Fruit fly (Drosophila melanogaster) whole organism, embryonic: ENCODE measurements around the gene PAN3.

Experiments used
- ATbp ChIP-seq: fragments of 200-800 bp; sonication (Bioruptor generic); optimal IDR thresholded peaks from 2 replicates; lab custom pipeline; 2017; ENCODE audit warnings: missing biosample characterization, mild to moderate bottlenecking, missing genetic modification characterization, missing genetic modification reagents
- Atf3 ChIP-seq: fragments of 200-800 bp; sonication (Bioruptor generic); optimal IDR thresholded peaks from 3 replicates; lab custom pipeline; 2016; ENCODE audit warnings: missing biosample characterization, missing genetic modification characterization
- Blimp-1 ChIP-seq: fragments of 200-800 bp; sonication (Bioruptor generic); optimal IDR thresholded peaks from 3 replicates; lab custom pipeline; 2018; ENCODE audit warnings: missing biosample characterization, missing genetic modification characterization, mild to moderate bottlenecking, moderate library complexity, missing genetic modification reagents
- CG10267 ChIP-seq: fragments of 200-800 bp; sonication (Bioruptor generic); optimal IDR thresholded peaks from 2 replicates; lab custom pipeline; 2018; ENCODE audit warnings: missing biosample characterization, mild to moderate bottlenecking, missing genetic modification characterization, moderate library complexity
- CG10274 ChIP-seq: fragments of 200-800 bp; sonication (Bioruptor generic); optimal IDR thresholded peaks from 3 replicates; lab custom pipeline; 2017; ENCODE audit warnings: missing biosample characterization, mild to moderate bottlenecking, missing genetic modification characterization
- CG11247 ChIP-seq: fragments of 200-800 bp; sonication (Bioruptor generic); IDR thresholded peaks from 2 replicates; pipeline ENCODE4 v1.3.6; 2022; ENCODE audit warnings: missing biosample characterization, missing genetic modification characterization
- CG11560 ChIP-seq: fragments of 200-800 bp; sonication (Bioruptor generic); IDR thresholded peaks from 3 replicates; pipeline ENCODE4 v1.3.6; 2022; ENCODE audit warnings: missing biosample characterization, missing genetic modification characterization
- CG12299 ChIP-seq: fragments of 200-800 bp; sonication (Bioruptor generic); optimal IDR thresholded peaks from 2 replicates; lab custom pipeline; 2018; ENCODE audit warnings: missing biosample characterization, mild to moderate bottlenecking, missing genetic modification characterization
- CG1233 ChIP-seq: fragments of 200-800 bp; sonication (Bioruptor generic); optimal IDR thresholded peaks from 4 replicates; lab custom pipeline; 2018; ENCODE audit warnings: missing biosample characterization, mild to moderate bottlenecking, missing genetic modification characterization
- CG17328 ChIP-seq: fragments of 200-800 bp; sonication (Bioruptor generic); IDR thresholded peaks from 2 replicates; pipeline ENCODE4 v1.3.6; 2022; ENCODE audit warnings: missing biosample characterization, missing genetic modification characterization
- CG18476 ChIP-seq: fragments of 200-800 bp; sonication (Bioruptor generic); optimal IDR thresholded peaks from 2 replicates; lab custom pipeline; 2016; ENCODE audit warnings: missing biosample characterization, mild to moderate bottlenecking, missing genetic modification characterization
- CG2199 ChIP-seq: fragments of 200-800 bp; sonication (Bioruptor generic); IDR thresholded peaks from 3 replicates; pipeline ENCODE4 v1.3.6; 2022; ENCODE audit warnings: missing biosample characterization, missing genetic modification characterization
- CG34376 ChIP-seq: fragments of 200-800 bp; sonication (Bioruptor generic); optimal IDR thresholded peaks from 2 replicates; lab custom pipeline; 2018; ENCODE audit warnings: missing biosample characterization, mild to moderate bottlenecking, missing genetic modification characterization
- CG42726 ChIP-seq: fragments of 200-800 bp; sonication (Bioruptor generic); IDR thresholded peaks from 2 replicates; pipeline ENCODE4 v1.3.6; 2022; ENCODE audit warnings: missing biosample characterization, missing genetic modification characterization; ENCODE audit not compliant: partially characterized antibody
- CG4730 ChIP-seq: fragments of 200-800 bp; sonication (Bioruptor generic); IDR thresholded peaks from 2 replicates; pipeline ENCODE4 v1.3.6; 2022; ENCODE audit warnings: missing biosample characterization, missing genetic modification characterization
- CG5180 ChIP-seq: fragments of 200-800 bp; sonication (Bioruptor generic); optimal IDR thresholded peaks from 3 replicates; lab custom pipeline; 2017; ENCODE audit warnings: missing biosample characterization, missing genetic modification characterization, mild to moderate bottlenecking, moderate library complexity, missing genetic modification reagents
- CG6683 ChIP-seq: fragments of 200-800 bp; sonication (Bioruptor generic); optimal IDR thresholded peaks from 2 replicates; lab custom pipeline; 2017; ENCODE audit warnings: missing biosample characterization, mild to moderate bottlenecking, missing genetic modification characterization, missing genetic modification reagents
- CG7839 ChIP-seq: fragments of 200-800 bp; sonication (Bioruptor generic); optimal IDR thresholded peaks from 3 replicates; lab custom pipeline; 2018; ENCODE audit warnings: missing biosample characterization, mild to moderate bottlenecking, missing genetic modification characterization, moderate library complexity
- CG9817 ChIP-seq: fragments of 200-800 bp; sonication (Bioruptor generic); optimal IDR thresholded peaks from 2 replicates; lab custom pipeline; 2018; ENCODE audit warnings: missing biosample characterization, mild to moderate bottlenecking, missing genetic modification characterization, moderate library complexity
- CTCF ChIP-seq: fragments of 200-800 bp; sonication (Bioruptor generic); optimal IDR thresholded peaks from 2 replicates; lab custom pipeline; 2017; ENCODE audit warnings: missing biosample characterization, mild to moderate bottlenecking, missing genetic modification characterization, moderate library complexity
- Dad ChIP-seq: fragments of 200-800 bp; sonication (Bioruptor generic); optimal IDR thresholded peaks from 3 replicates; lab custom pipeline; 2016; ENCODE audit warnings: missing biosample characterization, missing genetic modification characterization
- Dek ChIP-seq: fragments of 200-800 bp; sonication (Bioruptor generic); optimal IDR thresholded peaks from 3 replicates; lab custom pipeline; 2019; ENCODE audit warnings: missing biosample characterization, mild to moderate bottlenecking, missing genetic modification characterization, moderate library complexity
- Hey ChIP-seq: fragments of 200-800 bp; sonication (Bioruptor generic); optimal IDR thresholded peaks from 3 replicates; lab custom pipeline; 2018; ENCODE audit warnings: missing biosample characterization, mild to moderate bottlenecking, missing genetic modification characterization
- Lhr ChIP-seq: fragments of 200-800 bp; sonication (Bioruptor generic); optimal IDR thresholded peaks from 3 replicates; lab custom pipeline; 2017; ENCODE audit warnings: mild to moderate bottlenecking, missing biosample characterization, missing genetic modification reagents, missing genetic modification characterization
- Lpt ChIP-seq: fragments of >200 bp; optimal IDR thresholded peaks from 2 replicates; lab custom pipeline; 2018; ENCODE audit warnings: missing biosample characterization, missing genetic modification characterization
- PHDP ChIP-seq: fragments of 200-800 bp; sonication (Bioruptor generic); optimal IDR thresholded peaks from 3 replicates; lab custom pipeline; 2018; ENCODE audit warnings: missing biosample characterization, mild to moderate bottlenecking, missing genetic modification characterization, moderate library complexity
- Taf1 ChIP-seq: fragments of 200-800 bp; sonication (Bioruptor generic); IDR thresholded peaks from 2 replicates; pipeline ENCODE4 v1.3.6; 2022; ENCODE audit warnings: missing biosample characterization, missing genetic modification characterization
- abd-A ChIP-seq: fragments of 200-800 bp; sonication (Bioruptor generic); optimal IDR thresholded peaks from 3 replicates; lab custom pipeline; 2019; ENCODE audit warnings: missing biosample characterization, mild to moderate bottlenecking, missing genetic modification characterization, moderate library complexity
- amos ChIP-seq: fragments of 200-800 bp; sonication (Bioruptor generic); IDR thresholded peaks from 2 replicates; pipeline ENCODE4 v1.3.6; 2022; ENCODE audit warnings: missing biosample characterization, missing genetic modification characterization; ENCODE audit not compliant: partially characterized antibody
- ap ChIP-seq: fragments of 200-800 bp; sonication (Bioruptor generic); IDR thresholded peaks from 2 replicates; pipeline ENCODE4 v1.3.6; 2022; ENCODE audit warnings: missing biosample characterization, missing genetic modification characterization
- bigmax ChIP-seq: fragments of 200-800 bp; sonication (Bioruptor generic); optimal IDR thresholded peaks from 2 replicates; lab custom pipeline; 2018; ENCODE audit warnings: missing biosample characterization, mild to moderate bottlenecking, missing genetic modification characterization
- chinmo ChIP-seq: fragments of 200-800 bp; sonication (Bioruptor generic); IDR thresholded peaks from 4 replicates; pipeline ENCODE4 v1.3.6; 2022; ENCODE audit warnings: missing biosample characterization, missing genetic modification characterization; ENCODE audit not compliant: partially characterized antibody
- ewg ChIP-seq: fragments of 200-800 bp; sonication (Bioruptor generic); optimal IDR thresholded peaks from 3 replicates; lab custom pipeline; 2017; ENCODE audit warnings: mild to moderate bottlenecking, missing biosample characterization, missing genetic modification reagents, missing genetic modification characterization
- fd3F ChIP-seq: fragments of 200-800 bp; sonication (Bioruptor generic); optimal IDR thresholded peaks from 2 replicates; lab custom pipeline; 2018; ENCODE audit warnings: missing biosample characterization, mild to moderate bottlenecking, missing genetic modification characterization, moderate library complexity
- fru ChIP-seq: fragments of >200 bp; optimal IDR thresholded peaks from 2 replicates; lab custom pipeline; 2017
- gro ChIP-seq: fragments of 200-800 bp; sonication (Bioruptor generic); optimal IDR thresholded peaks from 2 replicates; lab custom pipeline; 2016; ENCODE audit warnings: missing biosample characterization, missing genetic modification characterization
- gsb ChIP-seq: fragments of 200-800 bp; sonication (Bioruptor generic); IDR thresholded peaks from 2 replicates; pipeline ENCODE4 v1.3.6; 2022; ENCODE audit warnings: missing biosample characterization, missing genetic modification characterization
- ken ChIP-seq: fragments of 200-800 bp; sonication (Bioruptor generic); IDR thresholded peaks from 3 replicates; pipeline ENCODE4 v1.3.6; 2022; ENCODE audit warnings: missing biosample characterization, missing genetic modification characterization
- lola ChIP-seq, 3 experiments: fragments of >200 bp in 2 of 3; fragments of 200-800 bp in 1 of 3; sonication (Bioruptor generic) in 1 of 3; optimal IDR thresholded peaks; 2 replicates each; lab custom pipeline; 2017 to 2019; ENCODE audit warnings: missing biosample characterization in 3 of 3, missing genetic modification characterization in 3 of 3, mild to moderate bottlenecking in 1 of 3, moderate library complexity in 1 of 3
- nerfin-2 ChIP-seq: fragments of 200-800 bp; sonication (Bioruptor generic); IDR thresholded peaks from 2 replicates; pipeline ENCODE4 v1.3.6; 2022; ENCODE audit warnings: missing biosample characterization, missing genetic modification characterization; ENCODE audit not compliant: partially characterized antibody
- nom ChIP-seq: fragments of 200-800 bp; sonication (Bioruptor generic); optimal IDR thresholded peaks from 2 replicates; lab custom pipeline; 2017; ENCODE audit warnings: missing biosample characterization, missing genetic modification characterization, mild to moderate bottlenecking, moderate library complexity, missing genetic modification reagents
- phol ChIP-seq: fragments of 200-800 bp; sonication (Bioruptor generic); optimal IDR thresholded peaks from 3 replicates; lab custom pipeline; 2018; ENCODE audit warnings: missing biosample characterization, mild to moderate bottlenecking, missing genetic modification characterization, moderate library complexity
- slp2 ChIP-seq: fragments of 200-800 bp; sonication (Bioruptor generic); optimal IDR thresholded peaks from 2 replicates; lab custom pipeline; 2016; ENCODE audit warnings: missing biosample characterization, missing genetic modification characterization
- sob ChIP-seq: fragments of 200-800 bp; sonication (Bioruptor generic); IDR thresholded peaks from 2 replicates; pipeline ENCODE4 v1.3.6; 2022; ENCODE audit warnings: missing biosample characterization, missing genetic modification characterization
- stwl ChIP-seq: fragments of 200-800 bp; sonication (Bioruptor generic); optimal IDR thresholded peaks from 3 replicates; lab custom pipeline; 2018; ENCODE audit warnings: missing biosample characterization, mild to moderate bottlenecking, missing genetic modification characterization, moderate library complexity
- vfl ChIP-seq: fragments of 200-800 bp; sonication (Bioruptor generic); optimal IDR thresholded peaks from 2 replicates; lab custom pipeline; 2016; ENCODE audit warnings: missing biosample characterization, missing genetic modification characterization
- vvl ChIP-seq: fragments of 200-800 bp; sonication (Bioruptor generic); IDR thresholded peaks from 2 replicates; pipeline ENCODE4 v1.3.6; 2022; ENCODE audit warnings: missing biosample characterization, missing genetic modification characterization
- zfh1 ChIP-seq: fragments of 200-800 bp; sonication (Bioruptor generic); IDR thresholded peaks from 3 replicates; pipeline ENCODE4 v1.3.6; 2022; ENCODE audit warnings: missing biosample characterization, missing genetic modification characterization

PAN3 gene

dm6 chr3L:3070274-3071204, at the start of gene PAN3, which contains the start of gene CG32486 (continued):
- TF ChIP-seq chinmo (peak; percentile 97), abd-A (peak; percentile 84), zfh1 (peak; percentile 55; the same call in 1 of the 3 replicates), sob (peak; percentile 56), CG6683 (GFP tag; lab: Kevin White, UChicago) (no peak), bigmax (peak; percentile 43), gro (GFP tag; lab: Kevin White, UChicago) (peak; percentile 86), slp2 (GFP tag; lab: Kevin White, UChicago) (no peak), ken (GFP tag; lab: Robert Waterston, UW) (peak; percentile 74), fru (lab: Kevin White, UChicago) (no peak), CG9817 (tag; lab: Kevin White, UChicago) (peak; percentile 31), stwl (tag; lab: Kevin White, UChicago) (peak; percentile 51), Hey (tag; lab: Kevin White, UChicago) (peak; percentile 47), lola (GFP tag; optimal IDR thresholded peaks at IDR 0.05; lab: Kevin White, UChicago) (no peak), Dek (tag; lab: Kevin White, UChicago) (peak; percentile 70), PHDP (tag; lab: Kevin White, UChicago) (peak; percentile 47), CG7839 (tag; lab: Kevin White, UChicago) (peak; percentile 30), Atf3 (GFP tag; lab: Kevin White, UChicago) (no peak), CTCF (no peak), CG10274 (GFP tag; lab: Kevin White, UChicago) (no peak), CG34376 (GFP tag; lab: Kevin White, UChicago) (peak; percentile 82), phol (tag; lab: Kevin White, UChicago) (peak; percentile 75), CG4730 (no peak), CG11247 (GFP tag; lab: Robert Waterston, UW) (peak; percentile 41; the same call in 1 of the 2 replicates), CG10267 (peak; percentile 80), Lpt (GFP tag; lab: Kevin White, UChicago) (no peak), Dad (GFP tag; lab: Kevin White, UChicago) (peak; percentile 47), vvl (GFP tag; lab: Robert Waterston, UW) (peak; percentile 59), CG17328 (GFP tag; lab: Robert Waterston, UW) (peak; percentile 53), CG18476 (GFP tag; lab: Kevin White, UChicago) (no peak), CG42726 (GFP tag; lab: Robert Waterston, UW) (peak; percentile 86), Lhr (GFP tag; lab: Kevin White, UChicago) (peak; percentile 94), Blimp-1 (GFP tag; lab: Kevin White, UChicago) (peak; percentile 41), amos (GFP tag; lab: Robert Waterston, UW) (peak; percentile 92), CG2199 (GFP tag; lab: Robert Waterston, UW) (0 out of 3 replicates have a peak, but pooled peaks have one; percentile 42), Taf1 (GFP tag; lab: Robert Waterston, UW) (no peak), CG5180 (GFP tag; lab: Kevin White, UChicago) (peak; percentile 19), CG11560 (tag; lab: Robert Waterston, UW) (peak; percentile 22; the same call in 1 of the 3 replicates), gsb (GFP tag; lab: Robert Waterston, UW) (peak; percentile 38), nerfin-2 (no peak), fd3F (GFP tag; lab: Kevin White, UChicago) (peak; percentile 9), vfl (peak; percentile 57), nom (GFP tag; lab: Kevin White, UChicago) (peak; percentile 72), ewg (GFP tag; lab: Kevin White, UChicago) (peak; percentile 26), ap (GFP tag; lab: Robert Waterston, UW) (no peak), CG12299 (tag; lab: Kevin White, UChicago) (peak; percentile 59), ATbp (GFP tag; lab: Kevin White, UChicago) (peak; percentile 21), CG1233 (GFP tag; lab: Kevin White, UChicago) (peak; percentile 6)
